Fruit fly (Drosophila melanogaster) whole organism, embryonic: ENCODE results near the gene MESR6.

Source experiments
- ATbp ChIP-seq: fragments of 200-800 bp; sonication (Bioruptor generic); optimal IDR thresholded peaks from 2 replicates; lab custom pipeline; 2017; ENCODE audit warnings: missing biosample characterization, mild to moderate bottlenecking, missing genetic modification characterization, missing genetic modification reagents
- Asciz ChIP-seq: fragments of 200-800 bp; sonication (Bioruptor generic); optimal IDR thresholded peaks from 2 replicates; lab custom pipeline; 2017; ENCODE audit warnings: missing biosample characterization, mild to moderate bottlenecking, missing genetic modification characterization, missing genetic modification reagents
- Atf3 ChIP-seq: fragments of 200-800 bp; sonication (Bioruptor generic); optimal IDR thresholded peaks from 3 replicates; lab custom pipeline; 2016; ENCODE audit warnings: missing biosample characterization, missing genetic modification characterization
- C15 ChIP-seq: fragments of 200-800 bp; sonication (Bioruptor generic); IDR thresholded peaks from 3 replicates; pipeline ENCODE4 v1.3.6; 2022; ENCODE audit warnings: missing biosample characterization, missing genetic modification characterization
- CG10267 ChIP-seq: fragments of 200-800 bp; sonication (Bioruptor generic); optimal IDR thresholded peaks from 2 replicates; lab custom pipeline; 2018; ENCODE audit warnings: missing biosample characterization, mild to moderate bottlenecking, missing genetic modification characterization, moderate library complexity
- CG10543 ChIP-seq: fragments of 200-800 bp; sonication (Bioruptor generic); optimal IDR thresholded peaks from 3 replicates; lab custom pipeline; 2017; ENCODE audit warnings: missing biosample characterization, mild to moderate bottlenecking, missing genetic modification characterization, moderate library complexity
- CG11398 ChIP-seq: fragments of 200-800 bp; sonication (Bioruptor generic); optimal IDR thresholded peaks from 2 replicates; lab custom pipeline; 2016; ENCODE audit warnings: missing biosample characterization, missing genetic modification characterization
- CG11456 ChIP-seq: fragments of 200-800 bp; sonication (Bioruptor generic); IDR thresholded peaks from 3 replicates; pipeline ENCODE4 v1.3.6; 2022; ENCODE audit warnings: missing biosample characterization, missing genetic modification characterization
- CG14441 ChIP-seq: fragments of 200-800 bp; sonication (Bioruptor generic); IDR thresholded peaks from 2 replicates; pipeline ENCODE4 v1.3.6; 2022; ENCODE audit warnings: missing biosample characterization, missing genetic modification characterization
- CG17802 ChIP-seq: fragments of 200-800 bp; sonication (Bioruptor generic); optimal IDR thresholded peaks from 2 replicates; lab custom pipeline; 2018; ENCODE audit warnings: missing biosample characterization, mild to moderate bottlenecking, missing genetic modification characterization, moderate library complexity
- CG17912 ChIP-seq: fragments of 200-800 bp; sonication (Bioruptor generic); optimal IDR thresholded peaks from 2 replicates; lab custom pipeline; 2018; ENCODE audit warnings: missing biosample characterization, mild to moderate bottlenecking, missing genetic modification characterization
- CG18476 ChIP-seq: fragments of 200-800 bp; sonication (Bioruptor generic); optimal IDR thresholded peaks from 2 replicates; lab custom pipeline; 2016; ENCODE audit warnings: missing biosample characterization, mild to moderate bottlenecking, missing genetic modification characterization
- CG34224 ChIP-seq: fragments of 200-800 bp; sonication (Bioruptor generic); IDR thresholded peaks from 3 replicates; pipeline ENCODE4 v1.3.6; 2022; ENCODE audit warnings: missing biosample characterization, missing genetic modification characterization; ENCODE audit not compliant: partially characterized antibody
- CG4360 ChIP-seq: fragments of 200-800 bp; sonication (Bioruptor generic); IDR thresholded peaks from 2 replicates; pipeline ENCODE4 v1.3.6; 2022; ENCODE audit warnings: missing biosample characterization, missing genetic modification characterization
- CG6175 ChIP-seq: fragments of 200-800 bp; sonication (Bioruptor generic); IDR thresholded peaks from 3 replicates; pipeline ENCODE4 v1.3.6; 2022; ENCODE audit warnings: missing biosample characterization, missing genetic modification characterization
- CG6854 ChIP-seq: fragments of 200-800 bp; sonication (Bioruptor generic); optimal IDR thresholded peaks from 3 replicates; lab custom pipeline; 2017; ENCODE audit warnings: missing biosample characterization, mild to moderate bottlenecking, missing genetic modification characterization
- CG7271 ChIP-seq: fragments of 200-800 bp; sonication (Bioruptor generic); optimal IDR thresholded peaks from 2 replicates; lab custom pipeline; 2018; ENCODE audit warnings: missing biosample characterization, mild to moderate bottlenecking, missing genetic modification characterization, moderate library complexity
- Dbx ChIP-seq: fragments of 200-800 bp; sonication (Bioruptor generic); IDR thresholded peaks from 3 replicates; pipeline ENCODE4 v1.3.6; 2022; ENCODE audit warnings: missing biosample characterization, missing genetic modification characterization
- ERR ChIP-seq: fragments of 200-800 bp; sonication (Bioruptor generic); optimal IDR thresholded peaks from 2 replicates; lab custom pipeline; 2016; ENCODE audit warnings: missing biosample characterization, missing genetic modification characterization
- Elba2 ChIP-seq: fragments of 200-800 bp; sonication (Bioruptor generic); optimal IDR thresholded peaks from 3 replicates; lab custom pipeline; 2016; ENCODE audit warnings: missing biosample characterization, missing genetic modification characterization
- Ets97D ChIP-seq: fragments of 200-800 bp; sonication (Bioruptor generic); optimal IDR thresholded peaks from 3 replicates; lab custom pipeline; 2016; ENCODE audit warnings: missing biosample characterization, missing genetic modification characterization
- HLH3B ChIP-seq: fragments of 200-800 bp; sonication (Bioruptor generic); IDR thresholded peaks from 2 replicates; pipeline ENCODE4 v1.3.6; 2022; ENCODE audit warnings: missing biosample characterization, missing genetic modification characterization
- Mrtf ChIP-seq: fragments of 200-800 bp; sonication (Bioruptor generic); IDR thresholded peaks from 3 replicates; pipeline ENCODE4 v1.3.6; 2022; ENCODE audit warnings: missing biosample characterization, missing genetic modification characterization
- NfI ChIP-seq: fragments of 200-800 bp; sonication (Bioruptor generic); optimal IDR thresholded peaks from 3 replicates; lab custom pipeline; 2018; ENCODE audit warnings: missing biosample characterization, mild to moderate bottlenecking, missing genetic modification characterization, moderate library complexity
- Spps ChIP-seq: fragments of 200-800 bp; sonication (Bioruptor generic); optimal IDR thresholded peaks from 2 replicates; lab custom pipeline; 2018; ENCODE audit warnings: missing biosample characterization, mild to moderate bottlenecking, missing genetic modification characterization
- ase ChIP-seq: fragments of 200-800 bp; sonication (Bioruptor generic); IDR thresholded peaks from 3 replicates; pipeline ENCODE4 v1.3.6; 2022; ENCODE audit warnings: missing biosample characterization, missing genetic modification characterization
- bcd ChIP-seq: fragments of 200-800 bp; sonication (Bioruptor generic); optimal IDR thresholded peaks from 2 replicates; lab custom pipeline; 2017; ENCODE audit warnings: missing biosample characterization, mild to moderate bottlenecking, missing genetic modification characterization
- bowl ChIP-seq: fragments of 200-800 bp; sonication (Bioruptor generic); IDR thresholded peaks from 2 replicates; pipeline ENCODE4 v1.3.6; 2022; ENCODE audit warnings: missing biosample characterization, missing genetic modification characterization
- dpn ChIP-seq, 2 experiments: fragments of 200-800 bp; sonication (Bioruptor generic); optimal IDR thresholded peaks; 3 replicates each; lab custom pipeline; 2016; ENCODE audit warnings: missing biosample characterization in 2 of 2, missing genetic modification characterization in 2 of 2
- dysf ChIP-seq: fragments of 200-800 bp; sonication (Bioruptor generic); IDR thresholded peaks from 3 replicates; pipeline ENCODE4 v1.3.6; 2022; ENCODE audit warnings: missing biosample characterization, missing genetic modification characterization
- ewg ChIP-seq: fragments of 200-800 bp; sonication (Bioruptor generic); optimal IDR thresholded peaks from 3 replicates; lab custom pipeline; 2017; ENCODE audit warnings: mild to moderate bottlenecking, missing biosample characterization, missing genetic modification reagents, missing genetic modification characterization
- gcm2 ChIP-seq: fragments of 200-800 bp; sonication (Bioruptor generic); optimal IDR thresholded peaks from 2 replicates; lab custom pipeline; 2016; ENCODE audit warnings: missing biosample characterization, missing genetic modification characterization
- gsb-n ChIP-seq: fragments of 200-800 bp; sonication (Bioruptor generic); optimal IDR thresholded peaks from 3 replicates; lab custom pipeline; 2018; ENCODE audit warnings: missing biosample characterization, mild to moderate bottlenecking, missing genetic modification characterization
- gt ChIP-seq: fragments of 200-800 bp; sonication (Bioruptor generic); IDR thresholded peaks from 2 replicates; pipeline ENCODE4 v1.3.6; 2022; ENCODE audit warnings: missing biosample characterization, missing genetic modification characterization
- h ChIP-seq: fragments of >200 bp; optimal IDR thresholded peaks from 2 replicates; lab custom pipeline; 2017
- hth ChIP-seq: fragments of >200 bp; optimal IDR thresholded peaks from 2 replicates; lab custom pipeline; 2017; ENCODE audit warnings: inconsistent platforms
- ind ChIP-seq: fragments of 200-800 bp; sonication (Bioruptor generic); optimal IDR thresholded peaks from 3 replicates; lab custom pipeline; 2016; ENCODE audit warnings: missing biosample characterization, missing genetic modification characterization
- ken ChIP-seq: fragments of 200-800 bp; sonication (Bioruptor generic); IDR thresholded peaks from 3 replicates; pipeline ENCODE4 v1.3.6; 2022; ENCODE audit warnings: missing biosample characterization, missing genetic modification characterization
- lab ChIP-seq: fragments of 200-800 bp; sonication (Bioruptor generic); optimal IDR thresholded peaks from 3 replicates; lab custom pipeline; 2017; ENCODE audit warnings: missing biosample characterization, missing genetic modification characterization, mild to moderate bottlenecking, moderate library complexity, missing genetic modification reagents
- lov ChIP-seq, 2 experiments: fragments of 200-800 bp in 1 of 2; fragments of >200 bp in 1 of 2; sonication (Bioruptor generic) in 1 of 2; IDR thresholded peaks in 1 of 2; optimal IDR thresholded peaks in 1 of 2; 2 replicates in 1 of 2; 3 replicates in 1 of 2; pipeline versions ENCODE4 v1.3.6 to Lab custom; 2017 to 2022; ENCODE audit warnings: missing biosample characterization in 1 of 2, missing genetic modification characterization in 1 of 2
- mirr ChIP-seq: fragments of 200-800 bp; sonication (Bioruptor generic); optimal IDR thresholded peaks from 3 replicates; lab custom pipeline; 2018; ENCODE audit warnings: missing biosample characterization, mild to moderate bottlenecking, missing genetic modification characterization
- pb ChIP-seq: fragments of 200-800 bp; sonication (Bioruptor generic); optimal IDR thresholded peaks from 3 replicates; lab custom pipeline; 2016; ENCODE audit warnings: missing biosample characterization, missing genetic modification characterization
- prd ChIP-seq, 3 experiments: fragments of >200 bp in 2 of 3; fragments of 200-800 bp in 1 of 3; sonication (Bioruptor generic) in 1 of 3; optimal IDR thresholded peaks in 2 of 3; IDR thresholded peaks in 1 of 3; 2 replicates in 2 of 3; 3 replicates in 1 of 3; pipeline versions ENCODE4 v1.3.6 to Lab custom; 2017 to 2022; ENCODE audit warnings: missing biosample characterization in 1 of 3, missing genetic modification characterization in 1 of 3
- pros ChIP-seq: fragments of 200-800 bp; sonication (Bioruptor generic); optimal IDR thresholded peaks from 3 replicates; lab custom pipeline; 2019; ENCODE audit warnings: missing biosample characterization, mild to moderate bottlenecking, missing genetic modification characterization, moderate library complexity
- psq ChIP-seq: fragments of 200-800 bp; sonication (Bioruptor generic); optimal IDR thresholded peaks from 2 replicates; lab custom pipeline; 2017; ENCODE audit warnings: missing biosample characterization, missing genetic modification characterization
- ranshi ChIP-seq: fragments of 200-800 bp; sonication (Bioruptor generic); IDR thresholded peaks from 2 replicates; pipeline ENCODE4 v1.3.6; 2022; ENCODE audit warnings: missing biosample characterization, missing genetic modification characterization
- sisA ChIP-seq: fragments of 200-800 bp; sonication (Bioruptor generic); IDR thresholded peaks from 2 replicates; pipeline ENCODE4 v1.3.6; 2022; ENCODE audit warnings: missing biosample characterization, missing genetic modification characterization
- slp2 ChIP-seq: fragments of 200-800 bp; sonication (Bioruptor generic); optimal IDR thresholded peaks from 2 replicates; lab custom pipeline; 2016; ENCODE audit warnings: missing biosample characterization, missing genetic modification characterization
- zfh1 ChIP-seq: fragments of 200-800 bp; sonication (Bioruptor generic); IDR thresholded peaks from 3 replicates; pipeline ENCODE4 v1.3.6; 2022; ENCODE audit warnings: missing biosample characterization, missing genetic modification characterization

The MESR6 gene

dm6 chr3L:19129565-19129964 is 37.1 kb downstream of the MESR6 start, which contains the start of gene Spn75F:
TSS of gene Spn75F (minus strand) at chr3L:19129665.
- TF ChIP-seq C15 (GFP tag; lab: Robert Waterston, UW) (no peak), CG6175 (no peak), Mrtf (GFP tag; lab: Robert Waterston, UW) (no peak), NfI (GFP tag; lab: Kevin White, UChicago) (no peak), ATbp (GFP tag; lab: Kevin White, UChicago) (no peak), ranshi (GFP tag; lab: Robert Waterston, UW) (no peak), CG4360 (GFP tag; lab: Robert Waterston, UW) (no peak), CG14441 (GFP tag; lab: Robert Waterston, UW) (no peak), hth (no peak), pb (no peak)

- TF ChIP-seq CG11456 (GFP tag; lab: Robert Waterston, UW) (peak; percentile 46; the same call in 1 of the 3 replicates), bcd (GFP tag; lab: Kevin White, UChicago) (peak; percentile 44), CG17802 (tag; lab: Kevin White, UChicago) (no peak), Asciz (peak; percentile 19), ewg (GFP tag; lab: Kevin White, UChicago) (peak; percentile 13), ind (GFP tag; lab: Kevin White, UChicago) (no peak), zfh1 (GFP tag; lab: Robert Waterston, UW) (0 out of 3 replicates have a peak, but pooled peaks have one; percentile 41), CG34224 (GFP tag; lab: Robert Waterston, UW) (no peak), CG7271 (tag; lab: Kevin White, UChicago) (peak; percentile 40), psq (GFP tag; lab: Kevin White, UChicago) (no peak), mirr (GFP tag; lab: Kevin White, UChicago) (peak; percentile 70), dpn (GFP tag; optimal IDR thresholded peaks at IDR 0.05; lab: Kevin White, UChicago) (no peak), CG6854 (GFP tag; lab: Kevin White, UChicago) (no peak), prd (optimal IDR thresholded peaks at IDR 0.05; lab: Kevin White, UChicago) (no peak), prd (GFP tag; IDR thresholded peaks at IDR 0.05; lab: Robert Waterston, UW) (peak; percentile 20; the same call in 1 of the 3 replicates), Spps (tag; lab: Kevin White, UChicago) (no peak), Dbx (0 out of 3 replicates have a peak, but pooled peaks have one; percentile 47), CG17912 (GFP tag; lab: Kevin White, UChicago) (peak; percentile 5), gt (no peak), lov (optimal IDR thresholded peaks at IDR 0.05; lab: Kevin White, UChicago) (no peak), lov (GFP tag; IDR thresholded peaks at IDR 0.05; lab: Robert Waterston, UW) (peak; percentile 58; the same call in 1 of the 3 replicates), Atf3 (no peak), NfI (GFP tag; lab: Kevin White, UChicago) (peak; percentile 59), CG11398 (GFP tag; lab: Kevin White, UChicago) (no peak), lab (GFP tag; lab: Kevin White, UChicago) (peak; percentile 77), CG18476 (GFP tag; lab: Kevin White, UChicago) (no peak), ATbp (GFP tag; lab: Kevin White, UChicago) (peak; percentile 58), h (no peak), CG10267 (no peak), dysf (GFP tag; lab: Robert Waterston, UW) (peak; percentile 50; the same call in 1 of the 3 replicates), HLH3B (GFP tag; lab: Robert Waterston, UW) (peak; percentile 26; the same call in 1 of the 2 replicates), Elba2 (GFP tag; lab: Kevin White, UChicago) (no peak), CG10543 (GFP tag; lab: Kevin White, UChicago) (peak; percentile 45), sisA (GFP tag; lab: Robert Waterston, UW) (no peak), ken (GFP tag; lab: Robert Waterston, UW) (no peak), pros (no peak), ERR (GFP tag; lab: Kevin White, UChicago) (no peak), gcm2 (GFP tag; lab: Kevin White, UChicago) (no peak), ase (GFP tag; lab: Robert Waterston, UW) (peak; percentile 62; the same call in 1 of the 3 replicates), slp2 (no peak), bowl (0 out of 2 replicates have a peak, but pooled peaks have one; percentile 10), gsb-n (no peak), Ets97D (GFP tag; lab: Kevin White, UChicago) (peak; percentile 77)
Measured at dm6 chr3L:19132586-19132985, 40.1 kb downstream of the MESR6 start.
